3 fruit fly cellular contexts compared by ENCODE assay signal in genomic region chrX:6795987-6796691, dm6.
A peak's percentile ranks its signal among the peaks of the same experiment; 100 is the strongest.
TF ChIP-seq lines count a peak whose summit lies in the region.

No protein-coding gene starts in this region.

- TF ChIP-seq CTCF in whole organism, embryonic (GFP tag; optimal IDR thresholded peaks at IDR 0.05; lab: Kevin White, UChicago) = no peak

TF ChIP-seq in whole organism, adult, 20 proteins besides CTCF, POLR2A, EP300 and RAD21:
- TF ChIP-seq kay (GFP tag; lab: Kevin White, UChicago; ENCODE audit: borderline replicate concordance) (no peak), bab1 (GFP tag; optimal IDR thresholded peaks at IDR 0.05; lab: Kevin White, UChicago) (peak; percentile 12)
TF ChIP-seq in whole organism, adult: peak in this region for 1.

TF ChIP-seq in whole organism, embryonic, 481 proteins besides CTCF, POLR2A, EP300 and RAD21 (continues in another document):
- TF ChIP-seq lilli (GFP tag; optimal IDR thresholded peaks at IDR 0.05; lab: Kevin White, UChicago) (peak; percentile 31), Ets65A (GFP tag; lab: Kevin White, UChicago) (no peak), CG7963 (GFP tag; IDR thresholded peaks at IDR 0.05; lab: Robert Waterston, UW; ENCODE audit: partially characterized antibody) (no peak), CG12071 (GFP tag; optimal IDR thresholded peaks at IDR 0.05; lab: Kevin White, UChicago) (no peak), CG11560 (tag; IDR thresholded peaks at IDR 0.05; lab: Robert Waterston, UW) (no peak), run (tag; optimal IDR thresholded peaks at IDR 0.05; lab: Kevin White, UChicago) (no peak), CG4820 (GFP tag; optimal IDR thresholded peaks at IDR 0.05; lab: Kevin White, UChicago) (no peak), pros (GFP tag; optimal IDR thresholded peaks at IDR 0.05; lab: Kevin White, UChicago) (no peak), so (GFP tag; IDR thresholded peaks at IDR 0.05; lab: Robert Waterston, UW) (no peak), CG5245 (GFP tag; optimal IDR thresholded peaks at IDR 0.05; lab: Kevin White, UChicago) (no peak), CG11085 (GFP tag; IDR thresholded peaks at IDR 0.05; lab: Robert Waterston, UW) (no peak), CG17912 (GFP tag; optimal IDR thresholded peaks at IDR 0.05; lab: Kevin White, UChicago) (no peak), dpn (GFP tag; optimal IDR thresholded peaks at IDR 0.05; lab: Kevin White, UChicago) (peak; percentile 7 to 46), CG7745 (tag; optimal IDR thresholded peaks at IDR 0.05; lab: Kevin White, UChicago) (no peak), hkb (optimal IDR thresholded peaks at IDR 0.05; lab: Kevin White, UChicago) (no peak), hkb (GFP tag; IDR thresholded peaks at IDR 0.05; lab: Robert Waterston, UW) (no peak), D (optimal IDR thresholded peaks at IDR 0.05; lab: Kevin White, UChicago) (no peak), D (GFP tag; optimal IDR thresholded peaks at IDR 0.05; lab: Kevin White, UChicago) (no peak), sima (GFP tag; optimal IDR thresholded peaks at IDR 0.05; lab: Kevin White, UChicago) (no peak), CG17359 (tag; optimal IDR thresholded peaks at IDR 0.05; lab: Kevin White, UChicago) (no peak), CG2129 (GFP tag; IDR thresholded peaks at IDR 0.05; lab: Robert Waterston, UW; ENCODE audit: partially characterized antibody) (no peak), Mes4 (GFP tag; optimal IDR thresholded peaks at IDR 0.05; lab: Kevin White, UChicago) (no peak), CG18599 (GFP tag; optimal IDR thresholded peaks at IDR 0.05; lab: Kevin White, UChicago) (peak; percentile 7), CG1603 (tag; optimal IDR thresholded peaks at IDR 0.05; lab: Kevin White, UChicago) (peak; percentile 7), cwo (GFP tag; optimal IDR thresholded peaks at IDR 0.05; lab: Kevin White, UChicago) (peak; percentile 21), Myb (GFP tag; optimal IDR thresholded peaks at IDR 0.05; lab: Kevin White, UChicago) (no peak), GATAe (GFP tag; conservative IDR thresholded peaks at IDR 0.05; lab: Robert Waterston, UW) (no peak), CG13123 (GFP tag; optimal IDR thresholded peaks at IDR 0.05; lab: Kevin White, UChicago) (no peak), CG11695 (GFP tag; IDR thresholded peaks at IDR 0.05; lab: Robert Waterston, UW) (no peak), CG12942 (GFP tag; optimal IDR thresholded peaks at IDR 0.05; lab: Kevin White, UChicago) (no peak), Hr51 (GFP tag; optimal IDR thresholded peaks at IDR 0.05; lab: Kevin White, UChicago) (peak in 1 of 2 experiments; percentile 39), nau (GFP tag; optimal IDR thresholded peaks at IDR 0.05; lab: Kevin White, UChicago) (no peak), CG12236 (GFP tag; optimal IDR thresholded peaks at IDR 0.05; lab: Kevin White, UChicago) (no peak), ATbp (GFP tag; optimal IDR thresholded peaks at IDR 0.05; lab: Kevin White, UChicago) (no peak), aop (GFP tag; IDR thresholded peaks at IDR 0.05; lab: Robert Waterston, UW) (no peak), CG12299 (tag; optimal IDR thresholded peaks at IDR 0.05; lab: Kevin White, UChicago) (no peak), Dfd (GFP tag; optimal IDR thresholded peaks at IDR 0.05; lab: Kevin White, UChicago) (no peak), CG15601 (tag; optimal IDR thresholded peaks at IDR 0.05; lab: Kevin White, UChicago) (no peak), CG6272 (GFP tag; IDR thresholded peaks at IDR 0.05; lab: Robert Waterston, UW) (no peak), CG13894 (tag; optimal IDR thresholded peaks at IDR 0.05; lab: Kevin White, UChicago) (no peak), ato (GFP tag; IDR thresholded peaks at IDR 0.05; lab: Robert Waterston, UW; ENCODE audit: partially characterized antibody) (no peak), fd96Cb (tag; optimal IDR thresholded peaks at IDR 0.05; lab: Kevin White, UChicago) (no peak), trh (GFP tag; optimal IDR thresholded peaks at IDR 0.05; lab: Kevin White, UChicago) (no peak), sug (tag; optimal IDR thresholded peaks at IDR 0.05; lab: Kevin White, UChicago) (no peak), pnt (GFP tag; optimal IDR thresholded peaks at IDR 0.05; lab: Kevin White, UChicago) (no peak), HmgD (GFP tag; optimal IDR thresholded peaks at IDR 0.05; lab: Kevin White, UChicago) (no peak), sd (tag; optimal IDR thresholded peaks at IDR 0.05; lab: Kevin White, UChicago) (no peak)

TF ChIP-seq in whole organism, prepupa, 60 proteins besides CTCF, POLR2A, EP300 and RAD21:
- peak; percentile 13 for TF ChIP-seq esn (GFP tag; optimal IDR thresholded peaks at IDR 0.05; lab: Kevin White, UChicago)
- peak; percentile 11 for TF ChIP-seq CG31627 (GFP tag; optimal IDR thresholded peaks at IDR 0.05; lab: Kevin White, UChicago)
- peak; percentile 64 for TF ChIP-seq svp (GFP tag; lab: Kevin White, UChicago)
- peak; percentile 34 for TF ChIP-seq pdm3 (GFP tag; optimal IDR thresholded peaks at IDR 0.05; lab: Kevin White, UChicago)
- TF ChIP-seq CG32006 (GFP tag; optimal IDR thresholded peaks at IDR 0.05; lab: Kevin White, UChicago) = peak; percentile 19
- TF ChIP-seq acj6 (GFP tag; optimal IDR thresholded peaks at IDR 0.05; lab: Kevin White, UChicago) = peak; percentile 17
- no peak for TF ChIP-seq net (GFP tag; optimal IDR thresholded peaks at IDR 0.05; lab: Kevin White, UChicago)
- peak; percentile 25 for TF ChIP-seq topi (GFP tag; optimal IDR thresholded peaks at IDR 0.05; lab: Kevin White, UChicago)
- TF ChIP-seq dsx (GFP tag; optimal IDR thresholded peaks at IDR 0.05; lab: Kevin White, UChicago; ENCODE audit: poor library complexity, severe bottlenecking) = no peak
- peak; percentile 11 for TF ChIP-seq CG34406 (GFP tag; optimal IDR thresholded peaks at IDR 0.05; lab: Kevin White, UChicago)
- TF ChIP-seq CG8119 (GFP tag; IDR thresholded peaks at IDR 0.05; lab: Robert Waterston, UW) = no peak
- TF ChIP-seq Hr4 (GFP tag; optimal IDR thresholded peaks at IDR 0.05; lab: Kevin White, UChicago) = peak; percentile 7
- TF ChIP-seq fkh (GFP tag; optimal IDR thresholded peaks at IDR 0.05; lab: Kevin White, UChicago) = no peak
